Fruit fly (Drosophila melanogaster): ENCODE measurements around the gene CG5347.

CG5347 gene

dm6 chrX:14727580-14727979 is 49.0 kb upstream of the CG5347 start (continued):
- no peak for TF ChIP-seq z (GFP tag; IDR thresholded peaks at IDR 0.05)
- peak; percentile 65 for TF ChIP-seq CG7372 (GFP tag; IDR thresholded peaks at IDR 0.05)
- TF ChIP-seq CG1647 (GFP tag; optimal IDR thresholded peaks at IDR 0.05) = no peak
- TF ChIP-seq ranshi (GFP tag; IDR thresholded peaks at IDR 0.05) = no peak
- peak; percentile 16 for TF ChIP-seq CG6254 (GFP tag; optimal IDR thresholded peaks at IDR 0.05)
- TF ChIP-seq tio (GFP tag; optimal IDR thresholded peaks at IDR 0.05) = no peak
- TF ChIP-seq da (GFP tag; optimal IDR thresholded peaks at IDR 0.05) = no peak
- TF ChIP-seq CG13424 (tag; optimal IDR thresholded peaks at IDR 0.05) = peak; percentile 55
- no peak for TF ChIP-seq CG1792 (GFP tag; optimal IDR thresholded peaks at IDR 0.05)
- no peak for TF ChIP-seq CG14050 (GFP tag; IDR thresholded peaks at IDR 0.05)
- peak; percentile 11 for TF ChIP-seq Asciz (GFP tag; optimal IDR thresholded peaks at IDR 0.05)
- no peak for TF ChIP-seq Doc2 (GFP tag; IDR thresholded peaks at IDR 0.05)
- peak; percentile 23 for TF ChIP-seq CG12219 (GFP tag; optimal IDR thresholded peaks at IDR 0.05)
- TF ChIP-seq ap (GFP tag; IDR thresholded peaks at IDR 0.05) = no peak
- TF ChIP-seq CG9215 (GFP tag; IDR thresholded peaks at IDR 0.05) = no peak
- peak; percentile 45 for TF ChIP-seq Blimp-1 (GFP tag; optimal IDR thresholded peaks at IDR 0.05)
- TF ChIP-seq CG17912 (GFP tag; optimal IDR thresholded peaks at IDR 0.05) = no peak
- no peak for TF ChIP-seq maf-S (GFP tag; optimal IDR thresholded peaks at IDR 0.05)
- TF ChIP-seq CG17568 (GFP tag; optimal IDR thresholded peaks at IDR 0.05) = no peak
- no peak for TF ChIP-seq CG8478 (optimal IDR thresholded peaks at IDR 0.05)
- no peak for TF ChIP-seq hbn (GFP tag; IDR thresholded peaks at IDR 0.05; ENCODE audit: partially characterized antibody)
- no peak for TF ChIP-seq CG5953 (GFP tag; IDR thresholded peaks at IDR 0.05)
- no peak for TF ChIP-seq fu2 (GFP tag; optimal IDR thresholded peaks at IDR 0.05)
- peak; percentile 16; the same call in 1 of the 2 replicates for TF ChIP-seq CG10366 (GFP tag; IDR thresholded peaks at IDR 0.05)
- TF ChIP-seq peb (GFP tag; IDR thresholded peaks at IDR 0.05) = no peak
- no peak for TF ChIP-seq BEAF-32 (GFP tag; optimal IDR thresholded peaks at IDR 0.05)
- TF ChIP-seq CG11247 (GFP tag; IDR thresholded peaks at IDR 0.05) = no peak
- TF ChIP-seq CG42726 (GFP tag; IDR thresholded peaks at IDR 0.05; ENCODE audit: partially characterized antibody) = no peak
- TF ChIP-seq CG1233 (GFP tag; optimal IDR thresholded peaks at IDR 0.05) = no peak
- no peak for TF ChIP-seq slbo (GFP tag; IDR thresholded peaks at IDR 0.05)
- TF ChIP-seq danr (GFP tag; IDR thresholded peaks at IDR 0.05) = no peak
- TF ChIP-seq kah (GFP tag; optimal IDR thresholded peaks at IDR 0.05) = no peak
- peak; percentile 6 for TF ChIP-seq CG13296 (GFP tag; optimal IDR thresholded peaks at IDR 0.05)
- no peak for TF ChIP-seq sqz (GFP tag; optimal IDR thresholded peaks at IDR 0.05)
- TF ChIP-seq Mad (GFP tag; optimal IDR thresholded peaks at IDR 0.05) = no peak
- TF ChIP-seq CG4282 (GFP tag; optimal IDR thresholded peaks at IDR 0.05) = no peak
- TF ChIP-seq CG2678 (tag; optimal IDR thresholded peaks at IDR 0.05) = peak; percentile 72
- TF ChIP-seq CG4617 (GFP tag; optimal IDR thresholded peaks at IDR 0.05; ENCODE audit: borderline replicate concordance) = no peak
- TF ChIP-seq PHDP (tag; optimal IDR thresholded peaks at IDR 0.05) = peak; percentile 62
- TF ChIP-seq Dp (GFP tag; optimal IDR thresholded peaks at IDR 0.05) = no peak
- no peak for TF ChIP-seq inv (GFP tag; IDR thresholded peaks at IDR 0.05; ENCODE audit: partially characterized antibody)
- TF ChIP-seq Six4 (GFP tag; optimal IDR thresholded peaks at IDR 0.05) = no peak
- TF ChIP-seq Fer2 (tag; optimal IDR thresholded peaks at IDR 0.05) = no peak
- TF ChIP-seq Stat92E (GFP tag; optimal IDR thresholded peaks at IDR 0.05) = no peak
- TF ChIP-seq pum (GFP tag; optimal IDR thresholded peaks at IDR 0.05) = no peak
- no peak for TF ChIP-seq slp2 (GFP tag; optimal IDR thresholded peaks at IDR 0.05)
- no peak for TF ChIP-seq HLHmδ (GFP tag; optimal IDR thresholded peaks at IDR 0.05)
- TF ChIP-seq CG18476 (GFP tag; optimal IDR thresholded peaks at IDR 0.05) = no peak
- TF ChIP-seq Lim3 (GFP tag; IDR thresholded peaks at IDR 0.05) = no peak
- no peak for TF ChIP-seq CG32772 (GFP tag; IDR thresholded peaks at IDR 0.05)
- no peak for TF ChIP-seq CG14441 (GFP tag; IDR thresholded peaks at IDR 0.05)
- no peak for TF ChIP-seq emc (GFP tag; optimal IDR thresholded peaks at IDR 0.05)
